Worm (Caenorhabditis elegans) whole organism, early embryonic: ENCODE results near the gene cyy-1.

ENCODE experiments used
- ama-1 ChIP-seq: fragments of 150-350 bp; optimal IDR thresholded peaks from 2 replicates; lab custom pipeline; 2014
- hnd-1 ChIP-seq: sonication (generic microtip); optimal IDR thresholded peaks from 2 replicates; lab custom pipeline; 2016; ENCODE audit warnings: missing genetic modification characterization, missing compliant biosample characterization
- pes-1 ChIP-seq: fragments of 200-800 bp; sonication (Bioruptor generic); IDR thresholded peaks from 2 replicates; pipeline ENCODE4 v1.3.6; 2022; ENCODE audit warnings: missing genetic modification reagents, missing genetic modification characterization, missing compliant biosample characterization
- tbx-11 ChIP-seq: fragments of 200-800 bp; sonication (Bioruptor generic); IDR thresholded peaks from 2 replicates; pipeline ENCODE4 v1.3.6; 2022; ENCODE audit warnings: missing genetic modification characterization, missing compliant biosample characterization

ce11 chrIII:8392307-8392706 lies 13.4 kb upstream of the cyy-1 start:
- TF ChIP-seq hnd-1 (no peak), tbx-11 (GFP tag; lab: Robert Waterston, UW) (no peak), ama-1 (lab: Kevin White, UChicago) (no peak), pes-1 (GFP tag; lab: Robert Waterston, UW) (no peak)
